Fruit fly (Drosophila melanogaster) whole organism, embryonic: ENCODE results near the gene CG1172.

ENCODE experiments used
- Ada2b ChIP-seq: fragments of 200-800 bp; sonication (Bioruptor generic); IDR thresholded peaks from 2 replicates; pipeline ENCODE4 v1.3.6; 2022; ENCODE audit warnings: missing biosample characterization, missing genetic modification characterization
- Asciz ChIP-seq: fragments of 200-800 bp; sonication (Bioruptor generic); optimal IDR thresholded peaks from 2 replicates; lab custom pipeline; 2017; ENCODE audit warnings: missing biosample characterization, mild to moderate bottlenecking, missing genetic modification characterization, missing genetic modification reagents
- Blimp-1 ChIP-seq: fragments of 200-800 bp; sonication (Bioruptor generic); optimal IDR thresholded peaks from 3 replicates; lab custom pipeline; 2018; ENCODE audit warnings: missing biosample characterization, missing genetic modification characterization, mild to moderate bottlenecking, moderate library complexity, missing genetic modification reagents
- CG10147 ChIP-seq: fragments of 200-800 bp; sonication (Bioruptor generic); optimal IDR thresholded peaks from 2 replicates; lab custom pipeline; 2019; ENCODE audit warnings: missing biosample characterization, mild to moderate bottlenecking, missing genetic modification characterization, moderate library complexity
- CG1024 ChIP-seq: fragments of 200-800 bp; sonication (Bioruptor generic); IDR thresholded peaks from 2 replicates; pipeline ENCODE4 v1.3.6; 2022; ENCODE audit warnings: missing biosample characterization, missing genetic modification characterization
- CG10654 ChIP-seq: fragments of 200-800 bp; sonication (Bioruptor generic); optimal IDR thresholded peaks from 2 replicates; lab custom pipeline; 2016; ENCODE audit warnings: missing biosample characterization, missing genetic modification characterization
- CG12219 ChIP-seq: fragments of 200-800 bp; sonication (Bioruptor generic); optimal IDR thresholded peaks from 3 replicates; lab custom pipeline; 2018; ENCODE audit warnings: missing biosample characterization, mild to moderate bottlenecking, missing genetic modification characterization
- CG13775 ChIP-seq: fragments of 200-800 bp; sonication (Bioruptor generic); optimal IDR thresholded peaks from 3 replicates; lab custom pipeline; 2017; ENCODE audit warnings: missing biosample characterization, mild to moderate bottlenecking, missing genetic modification characterization
- CG14860 ChIP-seq: fragments of 200-800 bp; sonication (Bioruptor generic); IDR thresholded peaks from 3 replicates; pipeline ENCODE4 v1.3.6; 2022; ENCODE audit warnings: missing biosample characterization, missing genetic modification characterization; ENCODE audit not compliant: partially characterized antibody
- CG1602 ChIP-seq: fragments of 200-800 bp; sonication (Bioruptor generic); optimal IDR thresholded peaks from 3 replicates; lab custom pipeline; 2016; ENCODE audit warnings: missing biosample characterization, missing genetic modification characterization
- CG2199 ChIP-seq: fragments of 200-800 bp; sonication (Bioruptor generic); IDR thresholded peaks from 3 replicates; pipeline ENCODE4 v1.3.6; 2022; ENCODE audit warnings: missing biosample characterization, missing genetic modification characterization
- CG31441 ChIP-seq: fragments of 200-800 bp; sonication (Bioruptor generic); IDR thresholded peaks from 2 replicates; pipeline ENCODE4 v1.3.6; 2022; ENCODE audit warnings: missing biosample characterization, missing genetic modification characterization
- CG34422 ChIP-seq: fragments of 200-800 bp; sonication (Bioruptor generic); IDR thresholded peaks from 3 replicates; pipeline ENCODE4 v1.3.6; 2022; ENCODE audit warnings: missing biosample characterization, missing genetic modification characterization
- CG7987 ChIP-seq: fragments of 200-800 bp; sonication (Bioruptor generic); optimal IDR thresholded peaks from 2 replicates; lab custom pipeline; 2018; ENCODE audit warnings: missing biosample characterization, mild to moderate bottlenecking, missing genetic modification characterization, moderate library complexity
- CG8765 ChIP-seq: fragments of 200-800 bp; sonication (Bioruptor generic); IDR thresholded peaks from 2 replicates; pipeline ENCODE4 v1.3.6; 2022; ENCODE audit warnings: missing biosample characterization, missing genetic modification characterization
- D ChIP-seq, 2 experiments: fragments of 200-800 bp in 1 of 2; fragments of >200 bp in 1 of 2; sonication (Bioruptor generic) in 1 of 2; optimal IDR thresholded peaks; 2 replicates in 1 of 2; 3 replicates in 1 of 2; lab custom pipeline; 2017; ENCODE audit warnings: mild to moderate bottlenecking in 1 of 2, missing biosample characterization in 1 of 2, missing genetic modification characterization in 1 of 2, missing genetic modification reagents in 1 of 2
- Deaf1 ChIP-seq: fragments of 200-800 bp; optimal IDR thresholded peaks from 3 replicates; lab custom pipeline; 2019; ENCODE audit warnings: missing biosample characterization, mild to moderate bottlenecking, missing genetic modification characterization, moderate library complexity
- Dek ChIP-seq: fragments of 200-800 bp; sonication (Bioruptor generic); optimal IDR thresholded peaks from 3 replicates; lab custom pipeline; 2019; ENCODE audit warnings: missing biosample characterization, mild to moderate bottlenecking, missing genetic modification characterization, moderate library complexity
- Fer3 ChIP-seq: fragments of 200-800 bp; sonication (Bioruptor generic); optimal IDR thresholded peaks from 2 replicates; lab custom pipeline; 2018; ENCODE audit warnings: missing biosample characterization, mild to moderate bottlenecking, missing genetic modification characterization, moderate library complexity
- Gsc ChIP-seq: fragments of 200-800 bp; sonication (Bioruptor generic); IDR thresholded peaks from 2 replicates; pipeline ENCODE4 v1.3.6; 2022; ENCODE audit warnings: missing biosample characterization, missing genetic modification characterization
- H2.0 ChIP-seq: fragments of 200-800 bp; sonication (Bioruptor generic); IDR thresholded peaks from 2 replicates; pipeline ENCODE4 v1.3.6; 2022; ENCODE audit warnings: missing biosample characterization, missing genetic modification characterization
- HmgD ChIP-seq: fragments of 200-800 bp; sonication (Bioruptor generic); optimal IDR thresholded peaks from 3 replicates; lab custom pipeline; 2016; ENCODE audit warnings: missing biosample characterization, missing genetic modification characterization
- Neu2 ChIP-seq: fragments of 200-800 bp; sonication (Bioruptor generic); optimal IDR thresholded peaks from 3 replicates; lab custom pipeline; 2016; ENCODE audit warnings: missing biosample characterization, missing genetic modification characterization, borderline replicate concordance
- PHDP ChIP-seq: fragments of 200-800 bp; sonication (Bioruptor generic); optimal IDR thresholded peaks from 3 replicates; lab custom pipeline; 2018; ENCODE audit warnings: missing biosample characterization, mild to moderate bottlenecking, missing genetic modification characterization, moderate library complexity
- abd-A ChIP-seq: fragments of 200-800 bp; sonication (Bioruptor generic); optimal IDR thresholded peaks from 3 replicates; lab custom pipeline; 2019; ENCODE audit warnings: missing biosample characterization, mild to moderate bottlenecking, missing genetic modification characterization, moderate library complexity
- chif ChIP-seq, 2 experiments: fragments of 200-800 bp; sonication (Bioruptor generic); optimal IDR thresholded peaks; 3 replicates each; lab custom pipeline; 2016; ENCODE audit warnings: missing biosample characterization in 2 of 2, missing genetic modification characterization in 2 of 2
- chinmo ChIP-seq: fragments of 200-800 bp; sonication (Bioruptor generic); IDR thresholded peaks from 4 replicates; pipeline ENCODE4 v1.3.6; 2022; ENCODE audit warnings: missing biosample characterization, missing genetic modification characterization; ENCODE audit not compliant: partially characterized antibody
- crc ChIP-seq: fragments of 200-800 bp; sonication (Bioruptor generic); optimal IDR thresholded peaks from 2 replicates; lab custom pipeline; 2016; ENCODE audit warnings: missing biosample characterization, missing genetic modification characterization
- dpn ChIP-seq, 2 experiments: fragments of 200-800 bp; sonication (Bioruptor generic); optimal IDR thresholded peaks; 3 replicates each; lab custom pipeline; 2016; ENCODE audit warnings: missing biosample characterization in 2 of 2, missing genetic modification characterization in 2 of 2
- ems ChIP-seq: fragments of 200-800 bp; sonication (Bioruptor generic); optimal IDR thresholded peaks from 3 replicates; lab custom pipeline; 2016; ENCODE audit warnings: missing biosample characterization, missing genetic modification characterization
- eve ChIP-seq, 2 experiments: fragments of >200 bp; optimal IDR thresholded peaks; 2 replicates each; lab custom pipeline; 2017; ENCODE audit warnings: missing biosample characterization in 2 of 2, missing genetic modification characterization in 2 of 2
- her ChIP-seq: fragments of 200-800 bp; sonication (Bioruptor generic); optimal IDR thresholded peaks from 2 replicates; lab custom pipeline; 2016; ENCODE audit warnings: missing biosample characterization, missing genetic modification characterization
- inv ChIP-seq: fragments of 200-800 bp; sonication (Bioruptor generic); IDR thresholded peaks from 2 replicates; pipeline ENCODE4 v1.3.6; 2022; ENCODE audit warnings: missing biosample characterization, missing genetic modification characterization; ENCODE audit not compliant: partially characterized antibody
- jigr1 ChIP-seq: fragments of 200-800 bp; sonication (Bioruptor generic); IDR thresholded peaks from 3 replicates; pipeline ENCODE4 v1.3.6; 2022; ENCODE audit warnings: missing biosample characterization, missing genetic modification characterization
- kni ChIP-seq: fragments of 200-800 bp; sonication (Bioruptor generic); optimal IDR thresholded peaks from 3 replicates; lab custom pipeline; 2017; ENCODE audit warnings: mild to moderate bottlenecking, missing biosample characterization, missing genetic modification reagents, missing genetic modification characterization
- knrl ChIP-seq: fragments of 200-800 bp; sonication (Bioruptor generic); IDR thresholded peaks from 3 replicates; pipeline ENCODE4 v1.3.6; 2022; ENCODE audit warnings: missing biosample characterization, missing genetic modification characterization; ENCODE audit not compliant: partially characterized antibody
- maf-S ChIP-seq: fragments of 200-800 bp; sonication (Bioruptor generic); optimal IDR thresholded peaks from 2 replicates; lab custom pipeline; 2016; ENCODE audit warnings: missing biosample characterization, missing genetic modification characterization
- mirr ChIP-seq: fragments of 200-800 bp; sonication (Bioruptor generic); optimal IDR thresholded peaks from 3 replicates; lab custom pipeline; 2018; ENCODE audit warnings: missing biosample characterization, mild to moderate bottlenecking, missing genetic modification characterization
- onecut ChIP-seq: fragments of 200-800 bp; sonication (Bioruptor generic); IDR thresholded peaks from 2 replicates; pipeline ENCODE4 v1.3.6; 2022; ENCODE audit warnings: missing biosample characterization, missing genetic modification characterization
- otp ChIP-seq: fragments of 200-800 bp; sonication (Bioruptor generic); IDR thresholded peaks from 3 replicates; pipeline ENCODE4, ENCODE4 v1.3.6; 2022; ENCODE audit warnings: missing biosample characterization, missing genetic modification characterization
- peb ChIP-seq: fragments of 200-800 bp; sonication (Bioruptor generic); IDR thresholded peaks from 2 replicates; pipeline ENCODE4 v1.3.6; 2022; ENCODE audit warnings: missing biosample characterization, missing genetic modification characterization
- prd ChIP-seq, 3 experiments: fragments of >200 bp in 2 of 3; fragments of 200-800 bp in 1 of 3; sonication (Bioruptor generic) in 1 of 3; optimal IDR thresholded peaks in 2 of 3; IDR thresholded peaks in 1 of 3; 2 replicates in 2 of 3; 3 replicates in 1 of 3; pipeline versions ENCODE4 v1.3.6 to Lab custom; 2017 to 2022; ENCODE audit warnings: missing biosample characterization in 1 of 3, missing genetic modification characterization in 1 of 3
- pros ChIP-seq: fragments of 200-800 bp; sonication (Bioruptor generic); optimal IDR thresholded peaks from 3 replicates; lab custom pipeline; 2019; ENCODE audit warnings: missing biosample characterization, mild to moderate bottlenecking, missing genetic modification characterization, moderate library complexity
- psq ChIP-seq: fragments of 200-800 bp; sonication (Bioruptor generic); optimal IDR thresholded peaks from 2 replicates; lab custom pipeline; 2017; ENCODE audit warnings: missing biosample characterization, missing genetic modification characterization
- sug ChIP-seq: fragments of 200-800 bp; optimal IDR thresholded peaks from 2 replicates; lab custom pipeline; 2019; ENCODE audit warnings: missing biosample characterization, mild to moderate bottlenecking, missing genetic modification characterization, moderate library complexity
- trh ChIP-seq: fragments of 200-800 bp; sonication (Bioruptor generic); optimal IDR thresholded peaks from 2 replicates; lab custom pipeline; 2016; ENCODE audit warnings: missing biosample characterization, missing genetic modification characterization
- unpg ChIP-seq: fragments of 200-800 bp; sonication (Bioruptor generic); optimal IDR thresholded peaks from 3 replicates; lab custom pipeline; 2018; ENCODE audit warnings: missing biosample characterization, mild to moderate bottlenecking, missing genetic modification characterization, moderate library complexity

CG1172 gene

dm6 chr3R:5403963-5404362 is 10.2 kb downstream of the CG1172 start, which contains the start of gene CG2663:
TSS of gene CG2663 (minus strand) at chr3R:5404135.
- TF ChIP-seq trh, result no peak
- TF ChIP-seq CG1602, result no peak
- no peak for TF ChIP-seq peb (GFP tag; lab: Robert Waterston, UW)
- 0 out of 4 replicates have a peak, but pooled peaks have one; percentile 20 for TF ChIP-seq chinmo (GFP tag; lab: Robert Waterston, UW)
- TF ChIP-seq knrl (GFP tag; lab: Robert Waterston, UW), result no peak
- peak; percentile 25 for TF ChIP-seq Blimp-1 (GFP tag; lab: Kevin White, UChicago)
- no peak for TF ChIP-seq jigr1 (GFP tag; lab: Robert Waterston, UW)
- no peak for TF ChIP-seq Gsc (GFP tag; lab: Robert Waterston, UW)
- peak; percentile 0 for TF ChIP-seq kni (GFP tag; lab: Kevin White, UChicago)
- TF ChIP-seq CG31441 (GFP tag; lab: Robert Waterston, UW), result no peak
- TF ChIP-seq pros (GFP tag; lab: Kevin White, UChicago), result peak; percentile 4
- TF ChIP-seq CG2199 (GFP tag; lab: Robert Waterston, UW), result no peak
- peak; percentile 10 for TF ChIP-seq Neu2 (GFP tag; lab: Kevin White, UChicago)
- no peak for TF ChIP-seq maf-S (GFP tag; lab: Kevin White, UChicago)
- TF ChIP-seq D (optimal IDR thresholded peaks at IDR 0.05; lab: Kevin White, UChicago), result no peak
- TF ChIP-seq D (GFP tag; optimal IDR thresholded peaks at IDR 0.05; lab: Kevin White, UChicago), result no peak
- TF ChIP-seq Fer3, result no peak
- TF ChIP-seq eve (GFP tag; optimal IDR thresholded peaks at IDR 0.05; lab: Kevin White, UChicago), result no peak
- no peak for TF ChIP-seq psq (GFP tag; lab: Kevin White, UChicago)
- TF ChIP-seq CG7987 (GFP tag; lab: Kevin White, UChicago), result no peak
- TF ChIP-seq Deaf1, result peak; percentile 92

dm6 chr3R:5412306-5412705 is 18.6 kb downstream of the CG1172 start, which contains the start of gene Orco:
TSS of gene Orco (minus strand) at chr3R:5412406.
- TF ChIP-seq crc (GFP tag; lab: Kevin White, UChicago) (no peak), CG12219 (GFP tag; lab: Kevin White, UChicago) (no peak), CG13775 (GFP tag; lab: Kevin White, UChicago) (no peak), PHDP (tag; lab: Kevin White, UChicago) (no peak), dpn (GFP tag; optimal IDR thresholded peaks at IDR 0.05; lab: Kevin White, UChicago) (no peak), mirr (GFP tag; lab: Kevin White, UChicago) (no peak), abd-A (peak; percentile 45), chif (GFP tag; optimal IDR thresholded peaks at IDR 0.05; lab: Kevin White, UChicago) (no peak), sug (tag; lab: Kevin White, UChicago) (no peak), CG10147 (GFP tag; lab: Kevin White, UChicago) (no peak), Asciz (GFP tag; lab: Kevin White, UChicago) (no peak), H2.0 (GFP tag; lab: Robert Waterston, UW) (no peak), CG8765 (GFP tag; lab: Robert Waterston, UW) (no peak), unpg (GFP tag; lab: Kevin White, UChicago) (no peak), her (GFP tag; lab: Kevin White, UChicago) (no peak), CG10654 (no peak), ems (GFP tag; lab: Kevin White, UChicago) (no peak), CG1602 (no peak), onecut (GFP tag; lab: Robert Waterston, UW) (peak; percentile 77), prd (optimal IDR thresholded peaks at IDR 0.05; lab: Kevin White, UChicago) (no peak), prd (GFP tag; IDR thresholded peaks at IDR 0.05; lab: Robert Waterston, UW) (0 out of 3 replicates have a peak, but pooled peaks have one; percentile 5), HmgD (GFP tag; lab: Kevin White, UChicago) (no peak), CG34422 (0 out of 3 replicates have a peak, but pooled peaks have one; percentile 24), Ada2b (GFP tag; lab: Robert Waterston, UW) (no peak), otp (no peak), CG1024 (GFP tag; lab: Robert Waterston, UW) (no peak), CG14860 (no peak), inv (GFP tag; lab: Robert Waterston, UW) (no peak), Dek (tag; lab: Kevin White, UChicago) (no peak)
- TF ChIP-seq, all 482 proteins: peak for 4
